Fruit fly (Drosophila melanogaster) whole organism, prepupa: ENCODE results near the gene RhoGAP68F.

Source experiments
- CG10669 ChIP-seq: fragments of 200-800 bp; sonication (Bioruptor generic); optimal IDR thresholded peaks from 3 replicates; lab custom pipeline; 2018; ENCODE audit warnings: missing biosample characterization, mild to moderate bottlenecking, missing genetic modification characterization, moderate library complexity
- CG11294 ChIP-seq: fragments of 200-800 bp; sonication (Bioruptor generic); IDR thresholded peaks from 2 replicates; pipeline ENCODE4 v1.3.6; 2022; ENCODE audit warnings: missing biosample characterization, missing genetic modification characterization
- CG16779 ChIP-seq: fragments of 200-800 bp; sonication (Bioruptor generic); optimal IDR thresholded peaks from 3 replicates; lab custom pipeline; 2017; ENCODE audit warnings: missing biosample characterization, mild to moderate bottlenecking, missing genetic modification characterization
- CG31627 ChIP-seq: fragments of 200-800 bp; sonication (Bioruptor generic); optimal IDR thresholded peaks from 3 replicates; lab custom pipeline; 2016; ENCODE audit warnings: missing biosample characterization, missing genetic modification characterization
- CG32006 ChIP-seq: fragments of 200-800 bp; sonication (Bioruptor generic); optimal IDR thresholded peaks from 3 replicates; lab custom pipeline; 2017; ENCODE audit warnings: missing biosample characterization, mild to moderate bottlenecking, missing genetic modification characterization
- CG3919 ChIP-seq: fragments of 200-800 bp; sonication (Bioruptor generic); optimal IDR thresholded peaks from 3 replicates; lab custom pipeline; 2016; ENCODE audit warnings: missing biosample characterization, missing genetic modification characterization
- CG4318 ChIP-seq: fragments of 200-800 bp; sonication (Bioruptor generic); optimal IDR thresholded peaks from 3 replicates; lab custom pipeline; 2017; ENCODE audit warnings: missing biosample characterization, mild to moderate bottlenecking, missing genetic modification characterization
- CG6792 ChIP-seq: fragments of 200-800 bp; sonication (Bioruptor generic); optimal IDR thresholded peaks from 3 replicates; lab custom pipeline; 2016; ENCODE audit warnings: missing biosample characterization, missing genetic modification characterization
- Eip78C ChIP-seq: fragments of 200-800 bp; sonication (Bioruptor generic); peaks from one replicate; lab custom pipeline; 2016; ENCODE audit warnings: missing biosample characterization, missing genetic modification characterization
- Eip93F ChIP-seq: fragments of 200-800 bp; sonication (Bioruptor generic); optimal IDR thresholded peaks from 2 replicates; lab custom pipeline; 2016; ENCODE audit warnings: missing biosample characterization, mild to moderate bottlenecking, missing genetic modification characterization
- Ets21C ChIP-seq: fragments of 200-800 bp; sonication (Bioruptor generic); optimal IDR thresholded peaks from 3 replicates; lab custom pipeline; 2016; ENCODE audit warnings: missing biosample characterization, missing genetic modification characterization
- Gug ChIP-seq: fragments of 200-800 bp; sonication (Bioruptor generic); IDR thresholded peaks from 2 replicates; pipeline ENCODE4 v1.3.6; 2022; ENCODE audit warnings: missing biosample characterization, missing genetic modification characterization
- Hr39 ChIP-seq: fragments of 200-800 bp; sonication (Bioruptor generic); optimal IDR thresholded peaks from 2 replicates; lab custom pipeline; 2016; ENCODE audit warnings: missing biosample characterization, missing genetic modification characterization
- Hr4 ChIP-seq: fragments of 200-800 bp; sonication (Bioruptor generic); optimal IDR thresholded peaks from 3 replicates; lab custom pipeline; 2016; ENCODE audit warnings: missing biosample characterization, missing genetic modification characterization
- Met ChIP-seq: fragments of 200-800 bp; sonication (Bioruptor generic); optimal IDR thresholded peaks from 3 replicates; lab custom pipeline; 2016; ENCODE audit warnings: missing biosample characterization, missing genetic modification characterization
- OdsH ChIP-seq: fragments of 200-800 bp; sonication (Bioruptor generic); optimal IDR thresholded peaks from 3 replicates; lab custom pipeline; 2016; ENCODE audit warnings: missing biosample characterization, missing genetic modification characterization
- Sox102F ChIP-seq: fragments of 200-800 bp; sonication (Bioruptor generic); optimal IDR thresholded peaks from 2 replicates; lab custom pipeline; 2016; ENCODE audit warnings: missing biosample characterization, mild to moderate bottlenecking, missing genetic modification characterization
- Sox15 ChIP-seq: fragments of 200-800 bp; sonication (Bioruptor generic); optimal IDR thresholded peaks from 3 replicates; lab custom pipeline; 2016; ENCODE audit warnings: missing biosample characterization, missing genetic modification characterization
- cyc ChIP-seq: fragments of 200-800 bp; sonication (Bioruptor generic); optimal IDR thresholded peaks from 3 replicates; lab custom pipeline; 2016; ENCODE audit warnings: missing biosample characterization, missing genetic modification characterization
- dac ChIP-seq: fragments of 200-800 bp; sonication (Bioruptor generic); optimal IDR thresholded peaks from 2 replicates; lab custom pipeline; 2017; ENCODE audit warnings: missing biosample characterization, mild to moderate bottlenecking, missing genetic modification characterization
- dsx ChIP-seq: fragments of 200-800 bp; optimal IDR thresholded peaks from 3 replicates; lab custom pipeline; 2019; ENCODE audit warnings: missing biosample characterization, mild to moderate bottlenecking, missing genetic modification characterization, moderate library complexity; ENCODE audit not compliant: poor library complexity, severe bottlenecking
- esn ChIP-seq: fragments of 200-800 bp; sonication (Bioruptor generic); optimal IDR thresholded peaks from 2 replicates; lab custom pipeline; 2016; ENCODE audit warnings: missing biosample characterization, mild to moderate bottlenecking, missing genetic modification characterization, moderate library complexity
- fd85E ChIP-seq: fragments of 200-800 bp; sonication (Bioruptor generic); optimal IDR thresholded peaks from 3 replicates; lab custom pipeline; 2016; ENCODE audit warnings: missing biosample characterization, missing genetic modification characterization
- lz ChIP-seq: fragments of 200-800 bp; sonication (Bioruptor generic); optimal IDR thresholded peaks from 3 replicates; lab custom pipeline; 2016; ENCODE audit warnings: missing biosample characterization, missing genetic modification characterization
- pdm3 ChIP-seq: fragments of 200-800 bp; sonication (Bioruptor generic); optimal IDR thresholded peaks from 3 replicates; lab custom pipeline; 2016; ENCODE audit warnings: missing biosample characterization, missing genetic modification characterization
- svp ChIP-seq: fragments of 200-800 bp; sonication (Bioruptor generic); peaks from one replicate; lab custom pipeline; 2016; ENCODE audit warnings: missing biosample characterization, missing genetic modification characterization
- topi ChIP-seq: fragments of 200-800 bp; sonication (Bioruptor generic); optimal IDR thresholded peaks from 3 replicates; lab custom pipeline; 2016; ENCODE audit warnings: missing biosample characterization, missing genetic modification characterization

Gene RhoGAP68F

DNA sequence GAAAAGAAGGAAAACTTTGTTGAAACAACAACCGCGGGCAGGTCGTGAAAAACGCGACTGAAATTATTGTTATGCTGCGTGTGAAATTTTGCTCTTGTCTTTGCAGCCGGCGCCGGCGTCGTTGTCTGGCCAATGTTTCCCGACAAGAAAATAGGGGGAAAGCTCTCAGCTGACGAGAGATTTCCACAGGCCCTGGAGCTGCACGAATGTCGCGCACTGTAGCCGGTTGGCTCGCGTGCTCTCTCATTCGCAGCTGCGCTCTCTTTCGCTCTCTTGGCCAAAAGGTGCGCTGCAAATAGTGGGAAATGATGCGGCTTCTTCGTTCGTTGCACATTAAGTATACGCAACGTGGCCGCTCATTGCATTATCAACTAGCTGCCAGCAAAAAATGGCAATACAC is 25.0 kb downstream of the RhoGAP68F start, which contains the start of gene CG9760 (continued):
- TF ChIP-seq Eip78C (no peak), Sox15 (GFP tag; lab: Kevin White, UChicago) (no peak), CG16779 (tag; lab: Kevin White, UChicago) (no peak), pdm3 (GFP tag; lab: Kevin White, UChicago) (no peak), CG3919 (GFP tag; lab: Kevin White, UChicago) (no peak), Eip93F (no peak), CG4318 (GFP tag; lab: Kevin White, UChicago) (no peak)

DNA sequence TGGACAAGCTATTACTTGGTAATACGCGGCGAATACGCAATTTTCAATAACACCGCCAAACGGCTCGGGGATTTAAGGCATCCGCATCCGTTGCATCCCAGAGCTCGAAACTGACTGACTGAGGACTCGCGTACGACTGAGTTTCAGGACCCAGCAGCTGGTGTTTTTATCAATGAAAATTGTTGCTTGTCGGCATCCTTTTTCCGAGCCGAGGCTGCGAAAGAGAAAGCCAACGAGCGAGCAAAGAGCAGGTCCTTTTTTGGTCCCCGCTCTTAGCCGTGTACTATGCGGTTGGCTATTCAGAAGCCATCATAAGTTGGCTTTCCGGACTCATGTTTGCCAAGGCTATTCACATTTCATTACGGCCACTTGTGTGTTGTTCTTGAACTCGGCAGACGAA is 36.7 kb downstream of the RhoGAP68F start, which contains the start of gene Rh7:
Gene Rh7, minus strand, starts transcription at position 101 of the 400 bp plus-strand sequence.
- TF ChIP-seq svp (peak; percentile 27), CG4318 (GFP tag; lab: Kevin White, UChicago) (no peak)

DNA sequence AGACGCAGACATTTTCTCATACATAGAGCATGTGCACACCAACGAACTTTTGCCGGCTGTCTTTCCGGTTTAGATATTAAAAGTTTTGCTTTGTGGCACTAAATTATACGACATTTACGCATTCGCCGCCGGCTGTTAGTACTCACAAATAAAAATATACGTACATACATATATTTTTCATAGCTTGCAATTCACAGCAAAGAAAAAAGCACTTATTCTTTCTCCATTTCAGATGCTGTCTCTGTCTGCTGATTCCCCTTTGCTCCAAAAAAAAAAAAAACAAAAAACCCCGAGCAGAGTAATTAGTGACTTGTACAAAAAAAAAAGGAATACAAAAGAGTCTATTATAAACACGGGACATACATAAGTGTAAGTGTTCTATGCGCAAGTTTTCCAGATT is 38.6 kb downstream of the RhoGAP68F start, which contains the start of gene CAH2:
Gene CAH2, plus strand, starts transcription at position 301 of the 400 bp plus-strand sequence.
- TF ChIP-seq Hr4 (no peak), lz (GFP tag; lab: Kevin White, UChicago) (no peak), CG31627 (GFP tag; lab: Kevin White, UChicago) (no peak), OdsH (GFP tag; lab: Kevin White, UChicago) (no peak), dsx (GFP tag; lab: Kevin White, UChicago) (no peak), Ets21C (GFP tag; lab: Kevin White, UChicago) (no peak), CG32006 (GFP tag; lab: Kevin White, UChicago) (no peak), Met (GFP tag; lab: Kevin White, UChicago) (no peak), CG4318 (GFP tag; lab: Kevin White, UChicago) (no peak), cyc (GFP tag; lab: Kevin White, UChicago) (no peak), topi (GFP tag; lab: Kevin White, UChicago) (no peak)

DNA sequence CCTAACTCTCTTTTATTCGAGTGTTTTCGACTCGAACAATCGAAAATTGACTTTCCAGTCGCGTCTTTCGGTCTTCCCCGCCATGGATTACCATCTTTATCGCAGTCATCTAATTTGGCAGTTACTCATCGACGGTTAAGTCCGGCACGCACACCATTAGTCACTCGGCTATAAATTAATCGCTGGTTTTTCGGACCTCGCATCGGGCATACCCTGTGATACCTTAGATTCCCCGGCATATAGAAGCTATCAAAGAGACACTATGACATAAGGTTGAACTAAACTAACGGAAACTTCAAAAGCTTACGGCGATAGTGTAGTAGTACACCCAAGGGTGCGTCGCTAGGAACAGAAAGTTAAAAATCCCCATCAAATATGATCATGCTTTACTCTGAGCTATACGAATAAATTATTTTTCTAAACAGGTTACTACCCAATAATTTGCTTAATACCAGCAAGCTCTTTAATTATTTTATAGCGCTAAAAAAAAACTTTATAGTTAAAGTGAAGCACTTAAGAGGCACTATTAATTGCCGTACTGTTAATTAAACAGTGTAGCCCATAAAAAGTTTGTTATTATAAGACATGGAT is 40.3 kb downstream of the RhoGAP68F start:
- TF ChIP-seq dac (GFP tag; lab: Kevin White, UChicago) (no peak), Sox102F (no peak), CG11294 (GFP tag; lab: Robert Waterston, UW) (no peak), CG10669 (GFP tag; lab: Kevin White, UChicago) (no peak), Hr39 (GFP tag; lab: Kevin White, UChicago) (no peak), Met (GFP tag; lab: Kevin White, UChicago) (no peak), OdsH (GFP tag; lab: Kevin White, UChicago) (no peak), dsx (GFP tag; lab: Kevin White, UChicago) (no peak), Sox15 (GFP tag; lab: Kevin White, UChicago) (no peak), CG3919 (GFP tag; lab: Kevin White, UChicago) (no peak)
- TF ChIP-seq, all 60 proteins: peak for 0

DNA sequence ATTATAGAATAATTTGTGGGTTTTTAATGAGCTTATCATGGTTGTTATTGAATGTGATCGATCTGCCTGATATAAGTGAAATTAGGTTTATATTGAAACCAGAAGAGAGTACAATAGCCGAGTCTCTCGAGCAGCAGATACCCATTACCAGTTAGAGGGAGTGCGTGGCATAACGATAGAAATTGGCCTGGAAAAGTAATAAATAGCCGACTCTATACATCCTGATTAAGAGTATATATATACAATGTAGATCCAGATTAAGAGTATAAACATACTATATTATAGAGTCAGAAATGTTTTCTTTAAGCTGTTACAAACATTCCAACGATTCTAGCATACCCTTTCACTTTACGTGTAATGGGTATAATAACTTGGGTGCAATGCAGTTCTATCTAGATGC is 45.3 kb downstream of the RhoGAP68F start:
- TF ChIP-seq svp (peak; percentile 44), Sox15 (GFP tag; lab: Kevin White, UChicago) (no peak)

DNA sequence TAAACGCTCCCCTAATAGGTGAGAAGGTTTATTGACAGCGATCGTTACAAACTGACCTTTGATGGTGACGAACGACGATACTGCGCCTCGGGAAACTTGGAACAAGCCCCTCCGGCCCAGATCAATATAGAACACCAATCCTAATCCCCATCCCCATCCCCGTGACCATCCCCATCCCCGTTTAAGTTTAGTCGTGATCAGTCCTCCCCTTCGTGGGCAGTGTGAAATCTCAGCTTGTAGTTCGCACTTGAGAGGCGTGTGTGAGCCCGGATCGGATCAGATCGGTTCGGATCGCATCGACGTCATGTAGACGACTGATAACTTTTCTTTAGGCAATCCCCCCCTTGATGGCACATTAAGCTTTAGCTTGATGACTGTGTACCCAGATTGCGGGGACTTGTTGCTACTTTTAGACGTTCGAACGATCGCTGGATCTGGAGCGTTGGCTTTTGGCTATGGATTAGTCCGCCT is 45.9 kb downstream of the RhoGAP68F start, which contains the start of gene Miox:
Gene Miox, plus strand, starts transcription at position 421 of the 471 bp plus-strand sequence.
- TF ChIP-seq fd85E (GFP tag; lab: Kevin White, UChicago) (no peak), CG6792 (no peak), Met (GFP tag; lab: Kevin White, UChicago) (no peak), CG10669 (GFP tag; lab: Kevin White, UChicago) (no peak), dac (GFP tag; lab: Kevin White, UChicago) (no peak), svp (peak; percentile 71), esn (GFP tag; lab: Kevin White, UChicago) (no peak), Gug (GFP tag; lab: Robert Waterston, UW) (no peak)
